Fruit fly (Drosophila melanogaster) whole organism, prepupa: ENCODE results near the gene vers.
A peak's percentile ranks its signal among the peaks of the same experiment; 100 is the strongest.

Experiments used
- CG10631 ChIP-seq: fragments of 200-800 bp; sonication (Bioruptor generic); optimal IDR thresholded peaks from 2 replicates; lab custom pipeline; 2016; ENCODE audit warnings: missing biosample characterization, missing genetic modification characterization
- CG10669 ChIP-seq: fragments of 200-800 bp; sonication (Bioruptor generic); optimal IDR thresholded peaks from 3 replicates; lab custom pipeline; 2018; ENCODE audit warnings: missing biosample characterization, mild to moderate bottlenecking, missing genetic modification characterization, moderate library complexity
- CG15336 ChIP-seq: fragments of 200-800 bp; sonication (Bioruptor generic); IDR thresholded peaks from 2 replicates; pipeline ENCODE4 v1.3.6; 2022; ENCODE audit warnings: missing biosample characterization, missing genetic modification characterization
- CG1621 ChIP-seq: fragments of 200-800 bp; sonication (Bioruptor generic); optimal IDR thresholded peaks from 3 replicates; lab custom pipeline; 2018; ENCODE audit warnings: missing biosample characterization, mild to moderate bottlenecking, missing genetic modification characterization
- CG3032 ChIP-seq: fragments of 200-800 bp; optimal IDR thresholded peaks from 2 replicates; lab custom pipeline; 2019; ENCODE audit warnings: missing biosample characterization, mild to moderate bottlenecking, missing genetic modification characterization, moderate library complexity
- CG31627 ChIP-seq: fragments of 200-800 bp; sonication (Bioruptor generic); optimal IDR thresholded peaks from 3 replicates; lab custom pipeline; 2016; ENCODE audit warnings: missing biosample characterization, missing genetic modification characterization
- CG32006 ChIP-seq: fragments of 200-800 bp; sonication (Bioruptor generic); optimal IDR thresholded peaks from 3 replicates; lab custom pipeline; 2017; ENCODE audit warnings: missing biosample characterization, mild to moderate bottlenecking, missing genetic modification characterization
- CG34406 ChIP-seq: fragments of 200-800 bp; sonication (Bioruptor generic); optimal IDR thresholded peaks from 3 replicates; lab custom pipeline; 2016; ENCODE audit warnings: missing biosample characterization, missing genetic modification characterization
- CG3919 ChIP-seq: fragments of 200-800 bp; sonication (Bioruptor generic); optimal IDR thresholded peaks from 3 replicates; lab custom pipeline; 2016; ENCODE audit warnings: missing biosample characterization, missing genetic modification characterization
- CG4318 ChIP-seq: fragments of 200-800 bp; sonication (Bioruptor generic); optimal IDR thresholded peaks from 3 replicates; lab custom pipeline; 2017; ENCODE audit warnings: missing biosample characterization, mild to moderate bottlenecking, missing genetic modification characterization
- CG6163 ChIP-seq: fragments of 200-800 bp; sonication (Bioruptor generic); IDR thresholded peaks from 3 replicates; pipeline ENCODE4 v1.3.6; 2022; ENCODE audit warnings: missing biosample characterization, missing genetic modification characterization
- CG6276 ChIP-seq: fragments of 200-800 bp; sonication (Bioruptor generic); optimal IDR thresholded peaks from 2 replicates; lab custom pipeline; 2017; ENCODE audit warnings: missing biosample characterization, mild to moderate bottlenecking, missing genetic modification characterization
- CG6792 ChIP-seq: fragments of 200-800 bp; sonication (Bioruptor generic); optimal IDR thresholded peaks from 3 replicates; lab custom pipeline; 2016; ENCODE audit warnings: missing biosample characterization, missing genetic modification characterization
- CG6808 ChIP-seq: fragments of 200-800 bp; sonication (Bioruptor generic); optimal IDR thresholded peaks from 3 replicates; lab custom pipeline; 2017; ENCODE audit warnings: missing biosample characterization, missing genetic modification characterization, mild to moderate bottlenecking, moderate library complexity, missing genetic modification reagents
- CG7368 ChIP-seq: fragments of 200-800 bp; sonication (Bioruptor generic); optimal IDR thresholded peaks from 3 replicates; lab custom pipeline; 2016; ENCODE audit warnings: missing biosample characterization, missing genetic modification characterization
- CG8119 ChIP-seq: fragments of 200-800 bp; sonication (Bioruptor generic); IDR thresholded peaks from 3 replicates; pipeline ENCODE4 v1.3.6; 2022; ENCODE audit warnings: missing biosample characterization, missing genetic modification characterization
- CG8319 ChIP-seq: fragments of 200-800 bp; sonication (Bioruptor generic); optimal IDR thresholded peaks from 3 replicates; lab custom pipeline; 2016; ENCODE audit warnings: missing biosample characterization, missing genetic modification characterization
- CG8632 ChIP-seq: fragments of 200-800 bp; sonication (Bioruptor generic); optimal IDR thresholded peaks from 3 replicates; lab custom pipeline; 2016; ENCODE audit warnings: missing biosample characterization, missing genetic modification characterization
- CG9139 ChIP-seq: fragments of 200-800 bp; sonication (Bioruptor generic); optimal IDR thresholded peaks from 3 replicates; lab custom pipeline; 2017; ENCODE audit warnings: missing biosample characterization, mild to moderate bottlenecking, missing genetic modification characterization
- Eip78C ChIP-seq: fragments of 200-800 bp; sonication (Bioruptor generic); peaks from one replicate; lab custom pipeline; 2016; ENCODE audit warnings: missing biosample characterization, missing genetic modification characterization
- Eip93F ChIP-seq: fragments of 200-800 bp; sonication (Bioruptor generic); optimal IDR thresholded peaks from 2 replicates; lab custom pipeline; 2016; ENCODE audit warnings: missing biosample characterization, mild to moderate bottlenecking, missing genetic modification characterization
- Ets21C ChIP-seq: fragments of 200-800 bp; sonication (Bioruptor generic); optimal IDR thresholded peaks from 3 replicates; lab custom pipeline; 2016; ENCODE audit warnings: missing biosample characterization, missing genetic modification characterization
- Ets96B ChIP-seq: fragments of 200-800 bp; optimal IDR thresholded peaks from 2 replicates; lab custom pipeline; 2019; ENCODE audit warnings: missing biosample characterization, mild to moderate bottlenecking, missing genetic modification characterization, moderate library complexity
- Gug ChIP-seq: fragments of 200-800 bp; sonication (Bioruptor generic); IDR thresholded peaks from 2 replicates; pipeline ENCODE4 v1.3.6; 2022; ENCODE audit warnings: missing biosample characterization, missing genetic modification characterization
- Hr39 ChIP-seq: fragments of 200-800 bp; sonication (Bioruptor generic); optimal IDR thresholded peaks from 2 replicates; lab custom pipeline; 2016; ENCODE audit warnings: missing biosample characterization, missing genetic modification characterization
- Hr4 ChIP-seq: fragments of 200-800 bp; sonication (Bioruptor generic); optimal IDR thresholded peaks from 3 replicates; lab custom pipeline; 2016; ENCODE audit warnings: missing biosample characterization, missing genetic modification characterization
- Met ChIP-seq: fragments of 200-800 bp; sonication (Bioruptor generic); optimal IDR thresholded peaks from 3 replicates; lab custom pipeline; 2016; ENCODE audit warnings: missing biosample characterization, missing genetic modification characterization
- OdsH ChIP-seq: fragments of 200-800 bp; sonication (Bioruptor generic); optimal IDR thresholded peaks from 3 replicates; lab custom pipeline; 2016; ENCODE audit warnings: missing biosample characterization, missing genetic modification characterization
- Smox ChIP-seq: fragments of 200-800 bp; sonication (Bioruptor generic); optimal IDR thresholded peaks from 3 replicates; lab custom pipeline; 2016; ENCODE audit warnings: missing biosample characterization, missing genetic modification characterization
- Sox15 ChIP-seq: fragments of 200-800 bp; sonication (Bioruptor generic); optimal IDR thresholded peaks from 3 replicates; lab custom pipeline; 2016; ENCODE audit warnings: missing biosample characterization, missing genetic modification characterization
- achi ChIP-seq: fragments of 200-800 bp; sonication (Bioruptor generic); optimal IDR thresholded peaks from 3 replicates; lab custom pipeline; 2016; ENCODE audit warnings: missing biosample characterization, missing genetic modification characterization
- acj6 ChIP-seq: fragments of 200-800 bp; sonication (Bioruptor generic); optimal IDR thresholded peaks from 3 replicates; lab custom pipeline; 2016; ENCODE audit warnings: missing biosample characterization, missing genetic modification characterization
- dsx ChIP-seq: fragments of 200-800 bp; optimal IDR thresholded peaks from 3 replicates; lab custom pipeline; 2019; ENCODE audit warnings: missing biosample characterization, mild to moderate bottlenecking, missing genetic modification characterization, moderate library complexity; ENCODE audit not compliant: poor library complexity, severe bottlenecking
- eg ChIP-seq: fragments of 200-800 bp; sonication (Bioruptor generic); IDR thresholded peaks from 3 replicates; pipeline ENCODE4 v1.3.6; 2022; ENCODE audit warnings: missing biosample characterization, missing genetic modification characterization
- esn ChIP-seq: fragments of 200-800 bp; sonication (Bioruptor generic); optimal IDR thresholded peaks from 2 replicates; lab custom pipeline; 2016; ENCODE audit warnings: missing biosample characterization, mild to moderate bottlenecking, missing genetic modification characterization, moderate library complexity
- fd59A ChIP-seq: fragments of 200-800 bp; sonication (Bioruptor generic); optimal IDR thresholded peaks from 2 replicates; lab custom pipeline; 2017; ENCODE audit warnings: missing biosample characterization, mild to moderate bottlenecking, missing genetic modification characterization, missing genetic modification reagents
- fd85E ChIP-seq: fragments of 200-800 bp; sonication (Bioruptor generic); optimal IDR thresholded peaks from 3 replicates; lab custom pipeline; 2016; ENCODE audit warnings: missing biosample characterization, missing genetic modification characterization
- fkh ChIP-seq: fragments of 200-800 bp; sonication (Bioruptor generic); optimal IDR thresholded peaks from 3 replicates; lab custom pipeline; 2017; ENCODE audit warnings: missing biosample characterization, mild to moderate bottlenecking, missing genetic modification characterization, moderate library complexity
- lz ChIP-seq: fragments of 200-800 bp; sonication (Bioruptor generic); optimal IDR thresholded peaks from 3 replicates; lab custom pipeline; 2016; ENCODE audit warnings: missing biosample characterization, missing genetic modification characterization
- pdm3 ChIP-seq: fragments of 200-800 bp; sonication (Bioruptor generic); optimal IDR thresholded peaks from 3 replicates; lab custom pipeline; 2016; ENCODE audit warnings: missing biosample characterization, missing genetic modification characterization
- salr ChIP-seq, 2 experiments: fragments of 200-800 bp; sonication (Bioruptor generic); optimal IDR thresholded peaks; 3 replicates each; lab custom pipeline; 2016 to 2018; ENCODE audit warnings: missing biosample characterization in 2 of 2, missing genetic modification characterization in 2 of 2, mild to moderate bottlenecking in 1 of 2
- spab ChIP-seq: fragments of 200-800 bp; sonication (Bioruptor generic); optimal IDR thresholded peaks from 2 replicates; lab custom pipeline; 2017; ENCODE audit warnings: missing biosample characterization, mild to moderate bottlenecking, missing genetic modification characterization, missing genetic modification reagents
- ss ChIP-seq, 2 experiments: fragments of 200-800 bp; sonication (Bioruptor generic); optimal IDR thresholded peaks; 2 replicates in 1 of 2; 3 replicates in 1 of 2; lab custom pipeline; 2017 to 2018; ENCODE audit warnings: mild to moderate bottlenecking in 2 of 2, missing biosample characterization in 2 of 2, missing genetic modification characterization in 2 of 2, moderate library complexity in 1 of 2
- svp ChIP-seq: fragments of 200-800 bp; sonication (Bioruptor generic); peaks from one replicate; lab custom pipeline; 2016; ENCODE audit warnings: missing biosample characterization, missing genetic modification characterization
- topi ChIP-seq: fragments of 200-800 bp; sonication (Bioruptor generic); optimal IDR thresholded peaks from 3 replicates; lab custom pipeline; 2016; ENCODE audit warnings: missing biosample characterization, missing genetic modification characterization
- vri ChIP-seq: fragments of 200-800 bp; sonication (Bioruptor generic); optimal IDR thresholded peaks from 3 replicates; lab custom pipeline; 2016; ENCODE audit warnings: missing biosample characterization, mild to moderate bottlenecking, missing genetic modification characterization

vers gene

dm6 chr3L:12111081-12111958 lies 4.6 kb upstream of the vers start (continued):
- peak; percentile 50 for TF ChIP-seq vri (GFP tag; lab: Kevin White, UChicago)
- TF ChIP-seq Hr39 (GFP tag; lab: Kevin White, UChicago): peak; percentile 75
- TF ChIP-seq CG4318: peak; percentile 54
- peak; percentile 62 for TF ChIP-seq CG9139 (GFP tag; lab: Kevin White, UChicago)
- peak; percentile 60 for TF ChIP-seq CG10631 (GFP tag; lab: Kevin White, UChicago)
- TF ChIP-seq Eip78C (GFP tag; lab: Kevin White, UChicago): peak; percentile 95
- TF ChIP-seq Ets21C (GFP tag; lab: Kevin White, UChicago): peak; percentile 31
- peak; percentile 65 for TF ChIP-seq CG6792 (GFP tag; lab: Kevin White, UChicago)
- TF ChIP-seq fkh (GFP tag; lab: Kevin White, UChicago): peak; percentile 7
- TF ChIP-seq CG3032 (tag; lab: Kevin White, UChicago): peak; percentile 88
- TF ChIP-seq svp (GFP tag; lab: Kevin White, UChicago): peak; percentile 93
- TF ChIP-seq esn (GFP tag; lab: Kevin White, UChicago): peak; percentile 84
- no peak for TF ChIP-seq fd85E (GFP tag; lab: Kevin White, UChicago)
- peak; percentile 26 for TF ChIP-seq fd59A (GFP tag; lab: Kevin White, UChicago)
- TF ChIP-seq lz: peak; percentile 74
- peak; percentile 83 for TF ChIP-seq OdsH (GFP tag; lab: Kevin White, UChicago)
- TF ChIP-seq eg (GFP tag; lab: Robert Waterston, UW): peak; percentile 70

DNA sequence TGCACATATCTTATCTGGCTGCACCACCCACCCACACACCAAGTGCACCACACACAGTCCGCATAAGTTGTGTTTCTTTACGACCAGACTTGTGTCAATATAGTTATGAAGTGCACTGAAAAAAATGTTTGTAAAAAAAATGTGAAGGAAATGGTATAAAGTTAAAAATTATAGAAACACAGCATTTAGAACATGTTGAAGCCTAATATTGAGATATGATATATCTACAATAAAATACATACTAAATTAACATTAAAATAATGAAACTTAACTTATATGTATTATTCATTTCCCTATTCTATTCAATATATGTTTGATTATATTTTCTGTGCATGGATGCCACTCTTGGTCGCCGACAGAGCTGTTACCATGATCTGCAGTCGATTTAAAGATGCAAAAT lies 2.9 kb upstream of the vers start:
- TF ChIP-seq CG32006 (GFP tag; lab: Kevin White, UChicago) (peak; percentile 42), ss (GFP tag; optimal IDR thresholded peaks at IDR 0.05; lab: Kevin White, UChicago) (peak in 1 of 2 experiments; percentile 16), Gug (GFP tag; lab: Robert Waterston, UW) (no peak), Ets96B (peak; percentile 57), CG6276 (GFP tag; lab: Kevin White, UChicago) (peak; percentile 16), eg (GFP tag; lab: Robert Waterston, UW) (0 out of 3 replicates have a peak, but pooled peaks have one; percentile 22), Smox (GFP tag; lab: Kevin White, UChicago) (no peak), pdm3 (GFP tag; lab: Kevin White, UChicago) (no peak), Eip93F (no peak), CG3919 (GFP tag; lab: Kevin White, UChicago) (peak; percentile 13), CG10669 (GFP tag; lab: Kevin White, UChicago) (peak; percentile 36), Eip78C (GFP tag; lab: Kevin White, UChicago) (peak; percentile 75), CG3032 (tag; lab: Kevin White, UChicago) (peak; percentile 20), CG15336 (GFP tag; lab: Robert Waterston, UW) (peak; percentile 48), CG34406 (GFP tag; lab: Kevin White, UChicago) (peak; percentile 5), CG6163 (GFP tag; lab: Robert Waterston, UW) (0 out of 3 replicates have a peak, but pooled peaks have one; percentile 26), CG1621 (tag; lab: Kevin White, UChicago) (no peak), achi (GFP tag; lab: Kevin White, UChicago) (peak; percentile 33), acj6 (GFP tag; lab: Kevin White, UChicago) (peak; percentile 2), CG31627 (no peak), CG8319 (GFP tag; lab: Kevin White, UChicago) (no peak), spab (GFP tag; lab: Kevin White, UChicago) (peak; percentile 22), salr (GFP tag; optimal IDR thresholded peaks at IDR 0.05; lab: Kevin White, UChicago) (peak in 1 of 2 experiments; percentile 45), Hr4 (GFP tag; lab: Kevin White, UChicago) (no peak), CG9139 (GFP tag; lab: Kevin White, UChicago) (no peak), topi (GFP tag; lab: Kevin White, UChicago) (peak; percentile 4), Met (GFP tag; lab: Kevin White, UChicago) (no peak), CG7368 (GFP tag; lab: Kevin White, UChicago) (no peak), CG6808 (GFP tag; lab: Kevin White, UChicago) (no peak), dsx (GFP tag; lab: Kevin White, UChicago) (peak; percentile 50), CG10631 (GFP tag; lab: Kevin White, UChicago) (peak; percentile 12), CG8119 (peak; percentile 44; the same call in 1 of the 3 replicates), fd59A (GFP tag; lab: Kevin White, UChicago) (peak; percentile 7), CG6792 (GFP tag; lab: Kevin White, UChicago) (no peak), svp (GFP tag; lab: Kevin White, UChicago) (peak; percentile 73), CG8632 (GFP tag; lab: Kevin White, UChicago) (peak; percentile 8), Sox15 (no peak), fkh (GFP tag; lab: Kevin White, UChicago) (no peak)
